Fruit fly (Drosophila melanogaster): ENCODE data around the gene Mur11Da.

Mur11Da gene

DNA sequence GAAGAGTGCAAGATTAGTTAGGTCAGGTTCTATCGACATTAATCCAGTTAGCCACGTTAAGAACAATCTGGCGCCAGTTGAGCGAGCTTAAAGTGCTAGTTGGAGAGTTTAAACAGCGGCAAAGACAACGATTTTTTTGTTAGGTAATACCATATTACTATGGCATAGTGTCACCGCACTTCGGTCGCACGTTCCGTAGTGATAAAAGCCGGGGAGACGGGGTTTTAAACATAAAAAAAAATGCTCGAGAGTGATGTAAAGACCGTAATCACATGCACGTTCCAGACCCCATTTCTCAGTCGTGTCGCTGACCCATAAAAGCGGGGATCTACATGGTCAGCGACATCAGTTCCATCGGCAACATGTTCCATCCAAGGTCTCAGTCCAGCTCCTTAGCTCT, 8.8 kb upstream of the Mur11Da start, which contains the start of gene CG32642:
Gene CG32642, plus strand, starts transcription at position 301 of the 400 bp plus-strand sequence.
- no peak for TF ChIP-seq CG7368 (GFP tag; optimal IDR thresholded peaks at IDR 0.05)
- TF ChIP-seq cyc (GFP tag; optimal IDR thresholded peaks at IDR 0.05): no peak
- TF ChIP-seq CG9139 (GFP tag; optimal IDR thresholded peaks at IDR 0.05): no peak
- TF ChIP-seq pdm3 (GFP tag; optimal IDR thresholded peaks at IDR 0.05): no peak
- TF ChIP-seq dsx (GFP tag; optimal IDR thresholded peaks at IDR 0.05; ENCODE audit: poor library complexity, severe bottlenecking): no peak
- no peak for TF ChIP-seq CG11762 (GFP tag; optimal IDR thresholded peaks at IDR 0.05; ENCODE audit: insufficient read depth)
- TF ChIP-seq Sox14 (GFP tag; optimal IDR thresholded peaks at IDR 0.05): no peak
- no peak for TF ChIP-seq Eip75B (GFP tag; optimal IDR thresholded peaks at IDR 0.05)
- no peak for TF ChIP-seq esn (GFP tag; optimal IDR thresholded peaks at IDR 0.05)
- TF ChIP-seq Sox15 (GFP tag; optimal IDR thresholded peaks at IDR 0.05): no peak
- no peak for TF ChIP-seq fkh (GFP tag; optimal IDR thresholded peaks at IDR 0.05)
- no peak for TF ChIP-seq Hr38 (GFP tag; optimal IDR thresholded peaks at IDR 0.05)
- no peak for TF ChIP-seq Blimp-1 (GFP tag; optimal IDR thresholded peaks at IDR 0.05)
- no peak for TF ChIP-seq CG6163 (GFP tag; IDR thresholded peaks at IDR 0.05)
- TF ChIP-seq CG6792 (GFP tag; optimal IDR thresholded peaks at IDR 0.05): no peak
- TF ChIP-seq dac (GFP tag; optimal IDR thresholded peaks at IDR 0.05): no peak
- no peak for TF ChIP-seq Lpt (GFP tag; optimal IDR thresholded peaks at IDR 0.05)
- TF ChIP-seq CG34406 (GFP tag; optimal IDR thresholded peaks at IDR 0.05): no peak

DNA sequence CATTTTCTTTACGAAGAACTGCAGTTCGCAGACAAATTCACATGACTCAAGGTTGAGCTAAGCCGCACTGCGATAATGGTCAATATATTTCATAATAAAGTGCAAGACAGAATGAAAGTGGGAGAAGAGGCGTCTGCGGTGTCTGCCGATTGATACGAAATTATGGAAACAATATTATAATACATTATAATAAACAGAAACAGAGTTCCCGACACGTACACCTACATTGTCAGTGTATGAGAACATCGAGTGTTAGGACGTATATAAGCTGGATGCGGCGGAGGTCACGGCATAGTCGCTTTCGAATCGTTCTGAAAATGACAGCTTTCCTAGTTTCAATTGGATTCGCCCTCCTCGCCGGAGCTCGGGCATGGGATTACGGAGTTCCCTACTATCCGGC, 2.7 kb downstream of the Mur11Da start, which contains the start of gene CG15721:
Gene CG15721, plus strand, starts transcription at position 301 of the 400 bp plus-strand sequence.
- TF ChIP-seq Lpt (GFP tag; optimal IDR thresholded peaks at IDR 0.05) (no peak), CG10631 (GFP tag; optimal IDR thresholded peaks at IDR 0.05) (no peak), CG6808 (GFP tag; optimal IDR thresholded peaks at IDR 0.05) (no peak), pdm3 (GFP tag; optimal IDR thresholded peaks at IDR 0.05) (no peak), CG34406 (GFP tag; optimal IDR thresholded peaks at IDR 0.05) (no peak), dac (GFP tag; optimal IDR thresholded peaks at IDR 0.05) (no peak), fd85E (GFP tag; optimal IDR thresholded peaks at IDR 0.05) (no peak), salr (GFP tag; optimal IDR thresholded peaks at IDR 0.05) (no peak), net (GFP tag; optimal IDR thresholded peaks at IDR 0.05) (no peak), Hr38 (GFP tag; optimal IDR thresholded peaks at IDR 0.05) (no peak), vri (GFP tag; optimal IDR thresholded peaks at IDR 0.05) (no peak)

DNA sequence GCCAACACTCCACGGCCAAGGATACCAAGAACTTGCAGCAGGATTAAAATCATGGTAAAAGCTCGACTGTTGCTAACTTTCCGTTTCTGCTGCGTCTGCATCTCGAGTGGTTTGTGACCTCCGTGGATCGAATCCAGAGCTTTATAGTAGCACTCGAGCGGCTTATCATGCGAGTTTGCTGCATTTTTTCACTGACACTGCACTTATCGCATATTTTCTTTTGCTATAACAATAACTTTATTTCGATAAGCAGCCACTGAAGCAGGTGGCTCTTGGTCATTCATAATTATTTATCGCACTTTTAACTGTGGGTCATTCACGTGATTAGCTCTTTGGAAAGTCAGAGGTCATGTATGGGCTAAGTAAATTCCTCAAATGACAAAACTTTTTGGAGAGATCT, 8.4 kb downstream of the Mur11Da start, which contains the start of gene CG12716:
Gene CG12716, minus strand, starts transcription at position 101 of the 400 bp plus-strand sequence.
- TF ChIP-seq CG10631 (GFP tag; optimal IDR thresholded peaks at IDR 0.05) (no peak), dac (GFP tag; optimal IDR thresholded peaks at IDR 0.05) (no peak), CG16779 (tag; optimal IDR thresholded peaks at IDR 0.05) (no peak), Ets96B (tag; optimal IDR thresholded peaks at IDR 0.05) (no peak), Hr38 (GFP tag; optimal IDR thresholded peaks at IDR 0.05) (no peak), salr (GFP tag; optimal IDR thresholded peaks at IDR 0.05) (no peak), acj6 (GFP tag; optimal IDR thresholded peaks at IDR 0.05) (no peak), achi (GFP tag; optimal IDR thresholded peaks at IDR 0.05) (no peak), topi (GFP tag; optimal IDR thresholded peaks at IDR 0.05) (no peak)

DNA sequence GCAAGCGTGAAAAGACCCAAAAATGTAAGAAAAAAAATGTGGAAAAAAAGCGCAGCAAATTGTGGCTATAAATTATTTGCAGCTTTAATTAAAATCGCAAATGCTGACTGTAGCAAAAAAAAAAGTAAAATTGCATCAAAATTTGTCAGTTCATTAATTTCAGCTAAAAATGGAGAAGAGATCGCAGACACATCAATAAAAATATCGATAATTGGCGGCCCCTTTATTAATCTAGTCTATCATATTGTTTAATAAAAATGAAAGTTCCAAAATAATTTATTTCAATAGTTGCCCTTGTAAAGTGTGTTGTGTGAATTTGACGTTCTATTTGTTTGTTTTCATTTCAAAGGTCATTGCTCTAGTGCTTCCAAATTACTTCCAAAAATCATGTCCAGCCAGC, 16.5 kb downstream of the Mur11Da start, which contains the start of gene CG32643:
Gene CG32643, plus strand, starts transcription at position 301 of the 400 bp plus-strand sequence.
- no peak for TF ChIP-seq CG1621 (tag; optimal IDR thresholded peaks at IDR 0.05)
- TF ChIP-seq cyc (GFP tag; optimal IDR thresholded peaks at IDR 0.05): no peak
- TF ChIP-seq Sox15 (GFP tag; optimal IDR thresholded peaks at IDR 0.05): no peak
- no peak for TF ChIP-seq CG11762 (GFP tag; optimal IDR thresholded peaks at IDR 0.05; ENCODE audit: insufficient read depth)
- no peak for TF ChIP-seq CG8632 (GFP tag; optimal IDR thresholded peaks at IDR 0.05)
- no peak for TF ChIP-seq Eip78C (GFP tag)
- TF ChIP-seq fd59A (GFP tag; optimal IDR thresholded peaks at IDR 0.05): no peak
- TF ChIP-seq CG6792 (GFP tag; optimal IDR thresholded peaks at IDR 0.05): no peak
- TF ChIP-seq CG8319 (GFP tag; optimal IDR thresholded peaks at IDR 0.05): no peak
- no peak for TF ChIP-seq OdsH (GFP tag; optimal IDR thresholded peaks at IDR 0.05)

All from whole organism, prepupa.